Fruit fly (Drosophila melanogaster): ENCODE results near the gene ear.

- TF ChIP-seq CG32121 (GFP tag; IDR thresholded peaks at IDR 0.05): no peak
- TF ChIP-seq CG15710 (tag; optimal IDR thresholded peaks at IDR 0.05): peak; percentile 15
These were observed 22.6 kb downstream of the ear start, which contains the start of gene Nagk for dm6 chr3R:15342926-15343685.

All from whole organism, pupa.